Worm (Caenorhabditis elegans) whole organism, young adult: Measurements from ENCODE around the gene nspc-3.

Experiments used
- F49E8.2 ChIP-seq: sonication (generic microtip); optimal IDR thresholded peaks from 3 replicates; lab custom pipeline; 2017; ENCODE audit warnings: missing genetic modification characterization, mild to moderate bottlenecking, missing compliant biosample characterization, antibody characterized with exemption, moderate library complexity; ENCODE audit not compliant: insufficient read depth
- attf-5 ChIP-seq: fragments of 200-800 bp; sonication (Bioruptor generic); optimal IDR thresholded peaks from 2 replicates; lab custom pipeline; 2018; ENCODE audit warnings: mild to moderate bottlenecking, missing genetic modification characterization, missing compliant biosample characterization
- attf-6 ChIP-seq: fragments of 200-800 bp; sonication (Bioruptor generic); IDR thresholded peaks from 2 replicates; pipeline ENCODE4 v1.3.6; 2022; ENCODE audit warnings: missing genetic modification reagents, missing genetic modification characterization, missing compliant biosample characterization
- dpl-1 ChIP-seq: fragments of 150-350 bp; optimal IDR thresholded peaks from 2 replicates; lab custom pipeline; 2014; ENCODE audit warnings: missing biosample characterization, missing genetic modification reagents, missing genetic modification characterization
- hmg-20 ChIP-seq: fragments of 200-800 bp; sonication (Bioruptor generic); IDR thresholded peaks from 2 replicates; pipeline ENCODE4 v1.3.6; 2022; ENCODE audit warnings: missing genetic modification reagents, missing genetic modification characterization, missing compliant biosample characterization
- lag-1 ChIP-seq: fragments of 200-800 bp; sonication (Bioruptor generic); IDR thresholded peaks from 2 replicates; pipeline ENCODE4 v1.3.6; 2022; ENCODE audit warnings: missing genetic modification reagents, missing genetic modification characterization, missing compliant biosample characterization
- nfya-2 ChIP-seq: fragments of 200-800 bp; sonication (Bioruptor generic); IDR thresholded peaks from 2 replicates; pipeline ENCODE4 v1.3.6; 2022; ENCODE audit warnings: missing genetic modification reagents, missing genetic modification characterization, missing compliant biosample characterization
- nhr-120 ChIP-seq: fragments of 200-800 bp; sonication (Bioruptor generic); IDR thresholded peaks from 2 replicates; pipeline ENCODE4 v1.3.6; 2022; ENCODE audit warnings: missing genetic modification characterization, missing compliant biosample characterization
- repo-1 ChIP-seq: sonication (generic microtip); optimal IDR thresholded peaks from 2 replicates; lab custom pipeline; 2017; ENCODE audit warnings: mild to moderate bottlenecking, missing genetic modification characterization, missing compliant biosample characterization
- snpc-4 ChIP-seq, 5 experiments: fragments of 150-350 bp in 1 of 5; sonication (generic microtip) in 4 of 5; optimal IDR thresholded peaks; 2 replicates each; lab custom pipeline; 2014 to 2018; ENCODE audit warnings: missing genetic modification characterization in 5 of 5, missing biosample characterization in 3 of 5, antibody characterized with exemption in 2 of 5, mild to moderate bottlenecking in 2 of 5, missing compliant biosample characterization in 2 of 5, missing genotype in 2 of 5, moderate library complexity in 2 of 5, missing genetic modification reagents in 1 of 5

ce11 chrX:8521614-8522013 is 15.3 kb upstream of the nspc-3 start, which contains the start of gene C03G5.14:
- TF ChIP-seq nhr-120 (GFP tag; lab: Robert Waterston, UW) (no peak), attf-6 (GFP tag; lab: Robert Waterston, UW) (no peak), lag-1 (no peak), F49E8.2 (tag; lab: Kevin White, UChicago) (no peak), attf-5 (GFP tag; lab: Kevin White, UChicago) (no peak), snpc-4 (GFP tag; optimal IDR thresholded peaks at IDR 0.05; lab: Kevin White, UChicago) (no peak), snpc-4 (tag; optimal IDR thresholded peaks at IDR 0.05; lab: Kevin White, UChicago) (no peak), dpl-1 (no peak), repo-1 (tag; lab: Kevin White, UChicago) (no peak), hmg-20 (GFP tag; lab: Robert Waterston, UW) (no peak), nfya-2 (no peak)
